Fruit fly (Drosophila melanogaster): Measurements from ENCODE around the gene Ag5r2.

Ag5r2 gene

DNA sequence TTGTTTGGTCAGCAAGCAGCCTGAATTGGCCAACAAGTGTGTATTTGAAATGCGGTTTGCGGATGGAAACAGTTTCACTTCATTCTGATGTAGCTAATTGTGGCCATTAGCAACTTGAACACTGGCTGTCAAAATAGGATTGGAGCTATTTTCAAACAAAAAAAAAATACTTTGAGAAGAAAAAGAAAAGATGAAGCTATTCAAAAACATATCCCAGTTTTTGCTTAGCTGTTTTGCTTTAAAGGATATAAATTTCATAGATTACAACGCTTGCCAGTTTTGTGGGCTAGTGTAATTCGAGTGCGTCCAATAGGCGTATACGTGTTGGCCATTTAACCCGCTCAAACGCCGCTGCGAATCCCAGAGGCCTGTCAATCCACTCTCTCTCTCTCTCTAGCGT is 28.4 kb upstream of the Ag5r2 start (continued):
- TF ChIP-seq CG11504 (tag; optimal IDR thresholded peaks at IDR 0.05) (peak; percentile 17), CG2889 (GFP tag; IDR thresholded peaks at IDR 0.05) (no peak), Jarid2 (GFP tag; optimal IDR thresholded peaks at IDR 0.05) (no peak), CG6813 (GFP tag; optimal IDR thresholded peaks at IDR 0.05) (no peak), CoRest (tag; optimal IDR thresholded peaks at IDR 0.05) (no peak), dati (GFP tag; IDR thresholded peaks at IDR 0.05) (no peak), maf-S (GFP tag; optimal IDR thresholded peaks at IDR 0.05) (no peak), az2 (GFP tag; optimal IDR thresholded peaks at IDR 0.05) (peak; percentile 1), NC2α (GFP tag; optimal IDR thresholded peaks at IDR 0.05) (no peak), hkb (optimal IDR thresholded peaks at IDR 0.05) (no peak), hkb (GFP tag; IDR thresholded peaks at IDR 0.05) (peak; percentile 56; the same call in 1 of the 2 replicates), esg (GFP tag; conservative IDR thresholded peaks at IDR 0.05) (peak; percentile 11; the same call in 1 of the 2 replicates), stwl (tag; optimal IDR thresholded peaks at IDR 0.05) (no peak), CG7987 (GFP tag; optimal IDR thresholded peaks at IDR 0.05) (no peak), CG5953 (GFP tag; IDR thresholded peaks at IDR 0.05) (no peak), CkIIα-i1 (GFP tag; IDR thresholded peaks at IDR 0.05) (no peak), CG1603 (tag; optimal IDR thresholded peaks at IDR 0.05) (no peak), Bgb (GFP tag; IDR thresholded peaks at IDR 0.05; ENCODE audit: partially characterized antibody) (no peak), peb (GFP tag; IDR thresholded peaks at IDR 0.05) (no peak), MBD-R2 (GFP tag; IDR thresholded peaks at IDR 0.05) (peak; percentile 18; the same call in 1 of the 2 replicates), BtbVII (GFP tag; optimal IDR thresholded peaks at IDR 0.05) (no peak), so (GFP tag; IDR thresholded peaks at IDR 0.05) (no peak), D19B (GFP tag; optimal IDR thresholded peaks at IDR 0.05) (no peak), CG12104 (GFP tag; optimal IDR thresholded peaks at IDR 0.05) (no peak), chn (GFP tag; optimal IDR thresholded peaks at IDR 0.05) (no peak), CG8765 (GFP tag; IDR thresholded peaks at IDR 0.05) (no peak), salm (tag; optimal IDR thresholded peaks at IDR 0.05) (no peak), Hr3 (GFP tag; optimal IDR thresholded peaks at IDR 0.05) (no peak), Lim3 (GFP tag; IDR thresholded peaks at IDR 0.05) (no peak), CG10267 (tag; optimal IDR thresholded peaks at IDR 0.05) (no peak), Drgx (GFP tag; IDR thresholded peaks at IDR 0.05) (peak; percentile 78), CG18599 (GFP tag; optimal IDR thresholded peaks at IDR 0.05) (no peak), D19A (tag; optimal IDR thresholded peaks at IDR 0.05) (no peak), yki (optimal IDR thresholded peaks at IDR 0.05) (no peak), CG6689 (GFP tag; IDR thresholded peaks at IDR 0.05) (no peak), nom (GFP tag; optimal IDR thresholded peaks at IDR 0.05) (no peak), Hsf (GFP tag; optimal IDR thresholded peaks at IDR 0.05) (no peak), CG2120 (GFP tag; optimal IDR thresholded peaks at IDR 0.05) (peak; percentile 12), CG9876 (GFP tag; optimal IDR thresholded peaks at IDR 0.05) (no peak), CG5245 (GFP tag; optimal IDR thresholded peaks at IDR 0.05) (no peak), pho (GFP tag; optimal IDR thresholded peaks at IDR 0.05) (no peak), jumu (GFP tag; optimal IDR thresholded peaks at IDR 0.05) (no peak), CG6175 (GFP tag; IDR thresholded peaks at IDR 0.05) (no peak), CrebB (tag; optimal IDR thresholded peaks at IDR 0.05) (no peak), Med (GFP tag) (no peak), ranshi (GFP tag; IDR thresholded peaks at IDR 0.05) (0 out of 2 replicates have a peak, but pooled peaks have one; percentile 20), CG16815 (GFP tag; optimal IDR thresholded peaks at IDR 0.05) (no peak), vvl (GFP tag; IDR thresholded peaks at IDR 0.05) (no peak), CG3847 (GFP tag; IDR thresholded peaks at IDR 0.05) (0 out of 2 replicates have a peak, but pooled peaks have one; percentile 25), CG11247 (GFP tag; IDR thresholded peaks at IDR 0.05) (no peak), trh (GFP tag; optimal IDR thresholded peaks at IDR 0.05) (no peak), sqz (GFP tag; optimal IDR thresholded peaks at IDR 0.05) (no peak), CG30403 (GFP tag; optimal IDR thresholded peaks at IDR 0.05) (peak; percentile 8)
